Fruit fly (Drosophila melanogaster) whole organism, prepupa: ENCODE data around the gene CG10337.

Experiments used
- CG11294 ChIP-seq: fragments of 200-800 bp; sonication (Bioruptor generic); IDR thresholded peaks from 2 replicates; pipeline ENCODE4 v1.3.6; 2022; ENCODE audit warnings: missing biosample characterization, missing genetic modification characterization
- CG11902 ChIP-seq: fragments of 200-800 bp; sonication (Bioruptor generic); optimal IDR thresholded peaks from 3 replicates; lab custom pipeline; 2016; ENCODE audit warnings: missing biosample characterization, missing genetic modification characterization
- CG15336 ChIP-seq: fragments of 200-800 bp; sonication (Bioruptor generic); IDR thresholded peaks from 2 replicates; pipeline ENCODE4 v1.3.6; 2022; ENCODE audit warnings: missing biosample characterization, missing genetic modification characterization
- CG3032 ChIP-seq: fragments of 200-800 bp; optimal IDR thresholded peaks from 2 replicates; lab custom pipeline; 2019; ENCODE audit warnings: missing biosample characterization, mild to moderate bottlenecking, missing genetic modification characterization, moderate library complexity
- CG31627 ChIP-seq: fragments of 200-800 bp; sonication (Bioruptor generic); optimal IDR thresholded peaks from 3 replicates; lab custom pipeline; 2016; ENCODE audit warnings: missing biosample characterization, missing genetic modification characterization
- CG34406 ChIP-seq: fragments of 200-800 bp; sonication (Bioruptor generic); optimal IDR thresholded peaks from 3 replicates; lab custom pipeline; 2016; ENCODE audit warnings: missing biosample characterization, missing genetic modification characterization
- CG4318 ChIP-seq: fragments of 200-800 bp; sonication (Bioruptor generic); optimal IDR thresholded peaks from 3 replicates; lab custom pipeline; 2017; ENCODE audit warnings: missing biosample characterization, mild to moderate bottlenecking, missing genetic modification characterization
- CG6163 ChIP-seq: fragments of 200-800 bp; sonication (Bioruptor generic); IDR thresholded peaks from 3 replicates; pipeline ENCODE4 v1.3.6; 2022; ENCODE audit warnings: missing biosample characterization, missing genetic modification characterization
- CG6276 ChIP-seq: fragments of 200-800 bp; sonication (Bioruptor generic); optimal IDR thresholded peaks from 2 replicates; lab custom pipeline; 2017; ENCODE audit warnings: missing biosample characterization, mild to moderate bottlenecking, missing genetic modification characterization
- CG6792 ChIP-seq: fragments of 200-800 bp; sonication (Bioruptor generic); optimal IDR thresholded peaks from 3 replicates; lab custom pipeline; 2016; ENCODE audit warnings: missing biosample characterization, missing genetic modification characterization
- CG6808 ChIP-seq: fragments of 200-800 bp; sonication (Bioruptor generic); optimal IDR thresholded peaks from 3 replicates; lab custom pipeline; 2017; ENCODE audit warnings: missing biosample characterization, missing genetic modification characterization, mild to moderate bottlenecking, moderate library complexity, missing genetic modification reagents
- CG6854 ChIP-seq: fragments of 200-800 bp; sonication (Bioruptor generic); optimal IDR thresholded peaks from 2 replicates; lab custom pipeline; 2017; ENCODE audit warnings: missing biosample characterization, mild to moderate bottlenecking, missing genetic modification characterization
- CG7368 ChIP-seq: fragments of 200-800 bp; sonication (Bioruptor generic); optimal IDR thresholded peaks from 3 replicates; lab custom pipeline; 2016; ENCODE audit warnings: missing biosample characterization, missing genetic modification characterization
- CG8119 ChIP-seq: fragments of 200-800 bp; sonication (Bioruptor generic); IDR thresholded peaks from 3 replicates; pipeline ENCODE4 v1.3.6; 2022; ENCODE audit warnings: missing biosample characterization, missing genetic modification characterization
- CG8319 ChIP-seq: fragments of 200-800 bp; sonication (Bioruptor generic); optimal IDR thresholded peaks from 3 replicates; lab custom pipeline; 2016; ENCODE audit warnings: missing biosample characterization, missing genetic modification characterization
- CG8632 ChIP-seq: fragments of 200-800 bp; sonication (Bioruptor generic); optimal IDR thresholded peaks from 3 replicates; lab custom pipeline; 2016; ENCODE audit warnings: missing biosample characterization, missing genetic modification characterization
- CG9139 ChIP-seq: fragments of 200-800 bp; sonication (Bioruptor generic); optimal IDR thresholded peaks from 3 replicates; lab custom pipeline; 2017; ENCODE audit warnings: missing biosample characterization, mild to moderate bottlenecking, missing genetic modification characterization
- Eip78C ChIP-seq: fragments of 200-800 bp; sonication (Bioruptor generic); peaks from one replicate; lab custom pipeline; 2016; ENCODE audit warnings: missing biosample characterization, missing genetic modification characterization
- Eip93F ChIP-seq: fragments of 200-800 bp; sonication (Bioruptor generic); optimal IDR thresholded peaks from 2 replicates; lab custom pipeline; 2016; ENCODE audit warnings: missing biosample characterization, mild to moderate bottlenecking, missing genetic modification characterization
- Ets21C ChIP-seq: fragments of 200-800 bp; sonication (Bioruptor generic); optimal IDR thresholded peaks from 3 replicates; lab custom pipeline; 2016; ENCODE audit warnings: missing biosample characterization, missing genetic modification characterization
- Gug ChIP-seq: fragments of 200-800 bp; sonication (Bioruptor generic); IDR thresholded peaks from 2 replicates; pipeline ENCODE4 v1.3.6; 2022; ENCODE audit warnings: missing biosample characterization, missing genetic modification characterization
- Hr38 ChIP-seq: sonication (Bioruptor generic); optimal IDR thresholded peaks from 2 replicates; lab custom pipeline; 2016; ENCODE audit warnings: missing biosample characterization, missing genetic modification characterization
- Lpt ChIP-seq: fragments of 200-800 bp; sonication (Bioruptor generic); optimal IDR thresholded peaks from 3 replicates; lab custom pipeline; 2016; ENCODE audit warnings: missing biosample characterization, missing genetic modification characterization
- Met ChIP-seq: fragments of 200-800 bp; sonication (Bioruptor generic); optimal IDR thresholded peaks from 3 replicates; lab custom pipeline; 2016; ENCODE audit warnings: missing biosample characterization, missing genetic modification characterization
- Smox ChIP-seq: fragments of 200-800 bp; sonication (Bioruptor generic); optimal IDR thresholded peaks from 3 replicates; lab custom pipeline; 2016; ENCODE audit warnings: missing biosample characterization, missing genetic modification characterization
- Sox102F ChIP-seq: fragments of 200-800 bp; sonication (Bioruptor generic); optimal IDR thresholded peaks from 2 replicates; lab custom pipeline; 2016; ENCODE audit warnings: missing biosample characterization, mild to moderate bottlenecking, missing genetic modification characterization
- Sox14 ChIP-seq: fragments of 200-800 bp; sonication (Bioruptor generic); optimal IDR thresholded peaks from 3 replicates; lab custom pipeline; 2016; ENCODE audit warnings: missing biosample characterization, missing genetic modification characterization
- Sox15 ChIP-seq: fragments of 200-800 bp; sonication (Bioruptor generic); optimal IDR thresholded peaks from 3 replicates; lab custom pipeline; 2016; ENCODE audit warnings: missing biosample characterization, missing genetic modification characterization
- cyc ChIP-seq: fragments of 200-800 bp; sonication (Bioruptor generic); optimal IDR thresholded peaks from 3 replicates; lab custom pipeline; 2016; ENCODE audit warnings: missing biosample characterization, missing genetic modification characterization
- dac ChIP-seq: fragments of 200-800 bp; sonication (Bioruptor generic); optimal IDR thresholded peaks from 2 replicates; lab custom pipeline; 2017; ENCODE audit warnings: missing biosample characterization, mild to moderate bottlenecking, missing genetic modification characterization
- dsx ChIP-seq: fragments of 200-800 bp; optimal IDR thresholded peaks from 3 replicates; lab custom pipeline; 2019; ENCODE audit warnings: missing biosample characterization, mild to moderate bottlenecking, missing genetic modification characterization, moderate library complexity; ENCODE audit not compliant: poor library complexity, severe bottlenecking
- eg ChIP-seq: fragments of 200-800 bp; sonication (Bioruptor generic); IDR thresholded peaks from 3 replicates; pipeline ENCODE4 v1.3.6; 2022; ENCODE audit warnings: missing biosample characterization, missing genetic modification characterization
- esn ChIP-seq: fragments of 200-800 bp; sonication (Bioruptor generic); optimal IDR thresholded peaks from 2 replicates; lab custom pipeline; 2016; ENCODE audit warnings: missing biosample characterization, mild to moderate bottlenecking, missing genetic modification characterization, moderate library complexity
- fd59A ChIP-seq: fragments of 200-800 bp; sonication (Bioruptor generic); optimal IDR thresholded peaks from 2 replicates; lab custom pipeline; 2017; ENCODE audit warnings: missing biosample characterization, mild to moderate bottlenecking, missing genetic modification characterization, missing genetic modification reagents
- fd85E ChIP-seq: fragments of 200-800 bp; sonication (Bioruptor generic); optimal IDR thresholded peaks from 3 replicates; lab custom pipeline; 2016; ENCODE audit warnings: missing biosample characterization, missing genetic modification characterization
- lz ChIP-seq: fragments of 200-800 bp; sonication (Bioruptor generic); optimal IDR thresholded peaks from 3 replicates; lab custom pipeline; 2016; ENCODE audit warnings: missing biosample characterization, missing genetic modification characterization
- net ChIP-seq: fragments of 200-800 bp; sonication (Bioruptor generic); optimal IDR thresholded peaks from 3 replicates; lab custom pipeline; 2016; ENCODE audit warnings: missing biosample characterization, missing genetic modification characterization
- spab ChIP-seq: fragments of 200-800 bp; sonication (Bioruptor generic); optimal IDR thresholded peaks from 2 replicates; lab custom pipeline; 2017; ENCODE audit warnings: missing biosample characterization, mild to moderate bottlenecking, missing genetic modification characterization, missing genetic modification reagents
- svp ChIP-seq: fragments of 200-800 bp; sonication (Bioruptor generic); peaks from one replicate; lab custom pipeline; 2016; ENCODE audit warnings: missing biosample characterization, missing genetic modification characterization
- topi ChIP-seq: fragments of 200-800 bp; sonication (Bioruptor generic); optimal IDR thresholded peaks from 3 replicates; lab custom pipeline; 2016; ENCODE audit warnings: missing biosample characterization, missing genetic modification characterization

Gene CG10337

dm6 chr2L:19508361-19508918 lies 38.3 kb downstream of the CG10337 start, which contains the start of gene cyst:
Gene cyst, minus strand, starts transcription at chr2L:19508764.
- no peak for TF ChIP-seq CG11294 (GFP tag; lab: Robert Waterston, UW)
- TF ChIP-seq CG7368 (GFP tag; lab: Kevin White, UChicago) = no peak
- TF ChIP-seq CG8319 (GFP tag; lab: Kevin White, UChicago) = no peak
- no peak for TF ChIP-seq lz (GFP tag; lab: Kevin White, UChicago)
- peak; percentile 47 for TF ChIP-seq cyc (GFP tag; lab: Kevin White, UChicago)
- no peak for TF ChIP-seq Met (GFP tag; lab: Kevin White, UChicago)
- TF ChIP-seq topi = no peak
- peak; percentile 43 for TF ChIP-seq esn
- no peak for TF ChIP-seq fd85E (GFP tag; lab: Kevin White, UChicago)
- TF ChIP-seq CG31627 (GFP tag; lab: Kevin White, UChicago) = peak; percentile 34
- TF ChIP-seq spab (GFP tag; lab: Kevin White, UChicago) = no peak
- no peak for TF ChIP-seq CG3032
- no peak for TF ChIP-seq CG8119 (GFP tag; lab: Robert Waterston, UW)
- no peak for TF ChIP-seq CG9139 (GFP tag; lab: Kevin White, UChicago)
- 0 out of 3 replicates have a peak, but pooled peaks have one; percentile 37 for TF ChIP-seq eg (GFP tag; lab: Robert Waterston, UW)
- peak; percentile 36 for TF ChIP-seq Sox14 (GFP tag; lab: Kevin White, UChicago)
- TF ChIP-seq CG11902 (GFP tag; lab: Kevin White, UChicago) = no peak
- no peak for TF ChIP-seq Eip93F
- TF ChIP-seq Lpt (GFP tag; lab: Kevin White, UChicago) = no peak
- no peak for TF ChIP-seq CG6808 (GFP tag; lab: Kevin White, UChicago)
- no peak for TF ChIP-seq CG34406 (GFP tag; lab: Kevin White, UChicago)
- TF ChIP-seq dsx (GFP tag; lab: Kevin White, UChicago) = no peak
- TF ChIP-seq Sox15 = no peak
- TF ChIP-seq dac (GFP tag; lab: Kevin White, UChicago) = no peak
- no peak for TF ChIP-seq CG6163 (GFP tag; lab: Robert Waterston, UW)

DNA sequence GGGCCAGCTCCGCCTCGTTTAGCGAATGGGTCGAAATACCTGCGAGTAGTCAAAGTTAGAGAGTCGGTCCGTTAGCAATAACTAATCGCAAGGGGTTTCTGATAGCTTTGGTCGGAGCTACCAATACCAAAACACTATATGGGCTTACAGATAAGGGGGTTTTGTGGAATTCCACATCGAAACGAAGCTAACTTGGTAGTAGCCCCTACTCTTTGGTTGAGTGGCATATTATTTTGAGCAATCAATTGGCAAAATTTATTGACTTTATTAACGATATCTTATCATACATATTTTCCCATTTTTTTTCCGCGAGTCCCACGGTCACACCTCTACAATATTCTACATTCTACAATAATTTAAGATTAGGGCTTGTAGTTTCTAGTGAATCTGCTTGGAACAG lies 40.4 kb downstream of the CG10337 start:
- no peak for TF ChIP-seq dac (GFP tag; lab: Kevin White, UChicago)
- no peak for TF ChIP-seq topi
- no peak for TF ChIP-seq fd59A (GFP tag; lab: Kevin White, UChicago)
- TF ChIP-seq fd85E (GFP tag; lab: Kevin White, UChicago) = no peak
- no peak for TF ChIP-seq net (GFP tag; lab: Kevin White, UChicago)
- no peak for TF ChIP-seq CG6276
- TF ChIP-seq Smox (GFP tag; lab: Kevin White, UChicago) = no peak
- no peak for TF ChIP-seq svp
- no peak for TF ChIP-seq Eip78C (GFP tag; lab: Kevin White, UChicago)
- no peak for TF ChIP-seq CG31627 (GFP tag; lab: Kevin White, UChicago)
- TF ChIP-seq Gug (GFP tag; lab: Robert Waterston, UW) = no peak
- no peak for TF ChIP-seq CG34406 (GFP tag; lab: Kevin White, UChicago)
- no peak for TF ChIP-seq Sox102F (GFP tag; lab: Kevin White, UChicago)
- no peak for TF ChIP-seq eg (GFP tag; lab: Robert Waterston, UW)
- no peak for TF ChIP-seq CG6792 (GFP tag; lab: Kevin White, UChicago)
- TF ChIP-seq Ets21C (GFP tag; lab: Kevin White, UChicago) = no peak
- no peak for TF ChIP-seq CG6163 (GFP tag; lab: Robert Waterston, UW)
- TF ChIP-seq Hr38 (GFP tag; lab: Kevin White, UChicago) = no peak

DNA sequence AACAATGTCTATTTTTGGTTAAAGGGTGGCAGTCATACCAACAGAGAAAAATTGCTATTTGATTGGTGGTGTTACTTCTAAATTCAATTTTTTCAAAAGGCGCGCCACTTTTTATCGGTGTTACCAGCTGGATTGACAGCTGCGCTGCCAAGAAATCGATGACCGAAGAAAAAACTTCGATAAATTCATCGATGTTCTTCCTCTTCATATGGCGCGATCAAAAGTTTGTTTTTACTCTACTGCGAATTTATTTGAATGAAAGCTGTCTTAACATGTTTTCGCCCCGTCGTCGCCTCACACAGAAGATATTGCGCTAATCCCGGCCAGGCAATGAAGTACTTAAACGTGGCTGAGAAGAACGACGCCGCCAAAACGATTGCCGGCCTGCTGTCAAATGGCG lies 48.8 kb downstream of the CG10337 start, which contains the start of gene Top3alpha:
Top3alpha (plus strand) TSS at position 186 of the 400 bp plus-strand sequence.
- TF ChIP-seq Met (GFP tag; lab: Kevin White, UChicago) (no peak), CG4318 (GFP tag; lab: Kevin White, UChicago) (no peak), spab (GFP tag; lab: Kevin White, UChicago) (no peak), CG6792 (GFP tag; lab: Kevin White, UChicago) (no peak), CG8632 (GFP tag; lab: Kevin White, UChicago) (no peak), CG6854 (GFP tag; lab: Kevin White, UChicago) (no peak), CG15336 (GFP tag; lab: Robert Waterston, UW) (no peak)
